Fruit fly (Drosophila melanogaster): ENCODE measurements around the gene Best1.

Best1 gene

DNA sequence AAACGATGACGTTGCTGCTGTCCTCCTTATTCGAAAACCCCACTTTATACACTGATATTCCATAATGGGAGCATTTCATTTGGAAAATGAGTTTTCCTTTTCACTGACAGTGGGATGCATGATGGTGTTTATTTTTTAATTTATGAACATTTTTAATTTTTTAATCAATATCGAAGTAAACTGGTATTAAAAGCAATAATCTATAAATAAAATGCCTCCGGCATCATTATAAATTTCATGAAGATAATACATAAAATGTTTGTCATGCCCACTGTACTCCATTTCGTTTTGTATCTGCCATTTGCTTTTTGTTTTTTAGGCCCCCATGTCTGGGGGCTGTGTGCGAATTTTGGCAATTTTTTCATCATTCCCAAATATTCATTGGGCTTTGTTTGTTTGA lies 40.2 kb downstream of the Best1 start (continued):
- TF ChIP-seq CG9437 (GFP tag; optimal IDR thresholded peaks at IDR 0.05) (peak; percentile 29), lilli (GFP tag; optimal IDR thresholded peaks at IDR 0.05) (peak; percentile 51), CG34224 (GFP tag; IDR thresholded peaks at IDR 0.05; ENCODE audit: partially characterized antibody) (no peak), Taf1 (GFP tag; IDR thresholded peaks at IDR 0.05) (no peak), gt (GFP tag; IDR thresholded peaks at IDR 0.05) (no peak), CG4328 (GFP tag; optimal IDR thresholded peaks at IDR 0.05) (no peak), CG17568 (GFP tag; optimal IDR thresholded peaks at IDR 0.05) (peak; percentile 56), Dip3 (GFP tag; optimal IDR thresholded peaks at IDR 0.05) (peak; percentile 37), Ptx1 (GFP tag; IDR thresholded peaks at IDR 0.05) (peak; percentile 80), Sox100B (GFP tag; optimal IDR thresholded peaks at IDR 0.05) (peak; percentile 47), gfzf (GFP tag; optimal IDR thresholded peaks at IDR 0.05) (no peak), gro (GFP tag; optimal IDR thresholded peaks at IDR 0.05) (peak; percentile 49), Mrtf (GFP tag; IDR thresholded peaks at IDR 0.05) (no peak), CG11560 (tag; IDR thresholded peaks at IDR 0.05) (peak; percentile 25; the same call in 1 of the 3 replicates), CG16815 (GFP tag; optimal IDR thresholded peaks at IDR 0.05) (peak; percentile 8), oc (tag; optimal IDR thresholded peaks at IDR 0.05) (peak; percentile 11), sob (GFP tag; IDR thresholded peaks at IDR 0.05) (peak; percentile 67), Hsf (GFP tag; optimal IDR thresholded peaks at IDR 0.05) (peak; percentile 40), HmgD (GFP tag; optimal IDR thresholded peaks at IDR 0.05) (no peak), aop (GFP tag; IDR thresholded peaks at IDR 0.05) (no peak), CG17385 (GFP tag; optimal IDR thresholded peaks at IDR 0.05) (peak; percentile 67), CG3838 (GFP tag; optimal IDR thresholded peaks at IDR 0.05) (no peak), ems (GFP tag; optimal IDR thresholded peaks at IDR 0.05) (peak; percentile 14), Poxn (GFP tag; IDR thresholded peaks at IDR 0.05) (no peak), Trl (optimal IDR thresholded peaks at IDR 0.05) (no peak), Trl (GFP tag; optimal IDR thresholded peaks at IDR 0.05) (peak; percentile 21), CG42726 (GFP tag; IDR thresholded peaks at IDR 0.05; ENCODE audit: partially characterized antibody) (no peak), gem (tag; optimal IDR thresholded peaks at IDR 0.05) (peak; percentile 82), ab (GFP tag; optimal IDR thresholded peaks at IDR 0.05) (no peak), CG18476 (GFP tag; optimal IDR thresholded peaks at IDR 0.05) (peak; percentile 22), abd-A (tag; optimal IDR thresholded peaks at IDR 0.05) (peak; percentile 56), CG31224 (GFP tag; IDR thresholded peaks at IDR 0.05) (no peak), CG1024 (GFP tag; IDR thresholded peaks at IDR 0.05) (no peak), salm (tag; optimal IDR thresholded peaks at IDR 0.05) (peak; percentile 16), org-1 (GFP tag; optimal IDR thresholded peaks at IDR 0.05) (peak; percentile 45), sqz (GFP tag; optimal IDR thresholded peaks at IDR 0.05) (peak; percentile 5), pfk (GFP tag; optimal IDR thresholded peaks at IDR 0.05) (no peak), slp2 (GFP tag; optimal IDR thresholded peaks at IDR 0.05) (no peak), CG34376 (GFP tag; optimal IDR thresholded peaks at IDR 0.05) (no peak), chinmo (GFP tag; IDR thresholded peaks at IDR 0.05; ENCODE audit: partially characterized antibody) (no peak), CG15011 (GFP tag; optimal IDR thresholded peaks at IDR 0.05) (peak; percentile 37), CG7963 (GFP tag; IDR thresholded peaks at IDR 0.05; ENCODE audit: partially characterized antibody) (no peak), al (GFP tag; IDR thresholded peaks at IDR 0.05) (peak; percentile 51; the same call in 1 of the 2 replicates), nau (GFP tag; optimal IDR thresholded peaks at IDR 0.05) (no peak), vfl (GFP tag; optimal IDR thresholded peaks at IDR 0.05) (no peak), row (GFP tag; IDR thresholded peaks at IDR 0.05) (peak; percentile 78), Nf-YB (GFP tag; optimal IDR thresholded peaks at IDR 0.05) (peak; percentile 24), CG6254 (GFP tag; optimal IDR thresholded peaks at IDR 0.05) (peak; percentile 5), Drgx (GFP tag; IDR thresholded peaks at IDR 0.05) (peak; percentile 88), lmd (GFP tag; IDR thresholded peaks at IDR 0.05) (peak; percentile 75), ara (GFP tag; IDR thresholded peaks at IDR 0.05) (0 out of 2 replicates have a peak, but pooled peaks have one; percentile 16), CG10209 (GFP tag; optimal IDR thresholded peaks at IDR 0.05) (peak; percentile 26)
